Worm (Caenorhabditis elegans): ENCODE measurements around the gene K08F8.7.
A peak's percentile ranks its signal among the peaks of the same experiment; 100 is the strongest.

Gene K08F8.7

DNA sequence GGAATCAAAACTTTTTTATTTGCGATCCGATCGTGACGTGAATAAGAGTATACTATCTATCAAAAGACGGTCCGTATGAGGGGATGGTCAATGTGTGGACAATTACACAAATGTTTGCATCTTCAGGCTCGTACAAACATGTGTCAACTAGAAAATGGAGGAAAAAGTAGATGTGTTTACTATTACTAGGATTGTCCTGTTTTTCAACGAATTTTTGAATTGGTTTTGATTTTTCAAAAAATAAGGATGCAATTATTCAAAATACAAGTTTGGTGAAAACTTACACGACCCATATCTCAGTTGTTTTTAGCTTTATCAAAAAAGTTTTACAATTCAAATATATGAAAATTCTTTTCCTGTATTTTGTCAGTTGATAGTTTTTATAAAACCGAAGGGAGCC lies at the start of gene K08F8.7:
Gene K08F8.7 (minus strand): TSS at position 101 of the 400 bp plus-strand sequence.
- no peak for TF ChIP-seq med-1 (GFP tag; optimal IDR thresholded peaks at IDR 0.05; ENCODE audit: insufficient read depth)
- TF ChIP-seq klf-2 (GFP tag; conservative IDR thresholded peaks at IDR 0.05) = no peak
- no peak for TF ChIP-seq ztf-29 (GFP tag; IDR thresholded peaks at IDR 0.05)
- no peak for TF ChIP-seq flt-1 (GFP tag; IDR thresholded peaks at IDR 0.05)
- TF ChIP-seq cog-1 (tag; optimal IDR thresholded peaks at IDR 0.05) = no peak
- no peak for TF ChIP-seq ztf-23 (GFP tag; IDR thresholded peaks at IDR 0.05)
- no peak for TF ChIP-seq tab-1 (GFP tag; IDR thresholded peaks at IDR 0.05)
- TF ChIP-seq ref-1 (GFP tag; conservative IDR thresholded peaks at IDR 0.05) = no peak
- TF ChIP-seq T22C8.4 (GFP tag; IDR thresholded peaks at IDR 0.05) = no peak

DNA sequence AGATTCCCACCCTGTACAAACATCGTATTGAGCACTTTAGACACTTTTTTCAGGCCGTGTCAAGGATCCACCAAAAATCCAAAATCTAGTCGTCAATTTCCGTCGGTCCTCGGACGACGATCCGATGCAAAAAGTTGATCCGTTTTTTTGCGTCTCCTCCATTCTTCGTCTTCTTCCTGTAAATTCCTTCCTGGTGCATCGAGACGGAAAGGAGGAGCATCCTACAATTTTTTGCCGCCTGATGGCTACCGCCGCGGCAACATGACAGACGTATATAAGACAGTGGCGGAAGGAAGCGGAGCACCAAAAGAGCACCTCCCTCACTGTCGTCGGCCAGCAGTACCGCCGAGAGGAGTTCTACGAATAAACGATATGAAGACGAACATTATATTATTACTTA lies 45.7 kb upstream of the K08F8.7 start, which contains the start of gene appg-2:
Gene appg-2 (plus strand): TSS at position 301 of the 400 bp plus-strand sequence.
- TF ChIP-seq flt-1 (GFP tag; IDR thresholded peaks at IDR 0.05) (no peak), med-1 (GFP tag; optimal IDR thresholded peaks at IDR 0.05; ENCODE audit: insufficient read depth) (no peak), ref-1 (GFP tag; conservative IDR thresholded peaks at IDR 0.05) (no peak)

DNA sequence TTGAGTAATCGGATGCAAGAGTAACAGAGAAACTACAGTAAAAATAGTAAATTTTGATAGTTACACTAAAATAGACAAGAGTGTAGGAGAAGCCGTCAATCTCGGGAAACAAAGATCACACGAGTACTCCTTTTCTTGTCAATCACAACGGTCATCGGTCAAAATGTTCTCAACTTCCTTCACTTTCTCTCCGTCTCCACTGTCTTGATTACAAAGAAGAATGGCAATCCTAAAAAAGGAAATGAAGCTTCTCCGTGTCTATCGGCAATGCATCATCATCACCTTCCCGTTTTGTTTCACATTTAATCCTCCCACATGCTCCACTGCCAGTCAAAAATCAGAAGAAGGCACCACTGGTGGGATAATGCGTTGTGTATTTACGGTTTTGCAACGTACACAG lies 44.6 kb upstream of the K08F8.7 start:
- TF ChIP-seq med-1 (GFP tag; optimal IDR thresholded peaks at IDR 0.05; ENCODE audit: insufficient read depth) (no peak), ref-1 (GFP tag; conservative IDR thresholded peaks at IDR 0.05) (no peak), klf-2 (GFP tag; conservative IDR thresholded peaks at IDR 0.05) (no peak), flt-1 (GFP tag; IDR thresholded peaks at IDR 0.05) (no peak), cog-1 (tag; optimal IDR thresholded peaks at IDR 0.05) (no peak), ztf-23 (GFP tag; IDR thresholded peaks at IDR 0.05) (no peak), tab-1 (GFP tag; IDR thresholded peaks at IDR 0.05) (no peak), ztf-29 (GFP tag; IDR thresholded peaks at IDR 0.05) (no peak), T22C8.4 (GFP tag; IDR thresholded peaks at IDR 0.05) (no peak)

DNA sequence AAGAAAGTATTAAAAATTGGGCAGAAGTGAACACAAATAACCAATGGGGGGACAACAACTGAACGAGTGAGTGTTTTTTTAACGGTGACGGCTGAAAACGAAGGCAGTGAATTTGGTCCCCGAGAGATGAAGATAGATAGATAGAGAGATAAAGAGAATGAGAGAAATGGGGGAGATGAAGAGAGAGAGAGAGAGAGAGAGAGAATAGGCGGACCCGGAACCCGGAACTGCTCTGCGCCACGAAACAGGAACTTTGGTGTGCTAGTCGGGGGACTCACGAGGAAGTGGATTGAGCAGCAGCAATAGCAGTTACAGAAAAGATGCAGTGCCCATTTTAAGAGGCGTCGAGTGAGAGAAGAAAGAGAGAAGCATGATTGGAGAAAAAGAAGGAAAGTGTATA lies 41.2 kb upstream of the K08F8.7 start:
- no peak for TF ChIP-seq tab-1 (GFP tag; IDR thresholded peaks at IDR 0.05)
- TF ChIP-seq cog-1 (tag; optimal IDR thresholded peaks at IDR 0.05) = no peak
- no peak for TF ChIP-seq ztf-23 (GFP tag; IDR thresholded peaks at IDR 0.05)
- no peak for TF ChIP-seq ref-1 (GFP tag; conservative IDR thresholded peaks at IDR 0.05)
- TF ChIP-seq ztf-29 (GFP tag; IDR thresholded peaks at IDR 0.05) = no peak
- TF ChIP-seq med-1 (GFP tag; optimal IDR thresholded peaks at IDR 0.05; ENCODE audit: insufficient read depth) = no peak
- TF ChIP-seq T22C8.4 (GFP tag; IDR thresholded peaks at IDR 0.05) = no peak
- TF ChIP-seq flt-1 (GFP tag; IDR thresholded peaks at IDR 0.05) = no peak
- TF ChIP-seq klf-2 (GFP tag; conservative IDR thresholded peaks at IDR 0.05) = no peak

DNA sequence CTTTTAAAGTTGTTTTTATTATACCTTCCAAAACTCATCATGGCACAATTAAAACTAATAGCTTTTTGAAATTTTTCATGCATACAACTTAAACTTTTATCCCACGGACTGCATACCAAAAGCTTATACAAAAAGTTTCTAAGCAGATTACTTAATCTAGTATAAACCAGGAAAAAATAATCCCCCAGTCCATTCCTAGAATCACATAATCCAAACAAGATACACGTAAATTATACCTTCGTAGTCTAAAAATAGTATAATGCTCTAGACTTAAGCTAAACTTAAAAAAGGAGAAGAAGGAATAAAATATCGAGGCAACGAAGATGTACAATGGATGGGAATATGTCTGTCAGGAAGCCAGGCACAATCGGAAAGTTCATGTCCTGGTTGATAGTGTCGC lies 40.1 kb upstream of the K08F8.7 start:
- TF ChIP-seq ztf-23 (GFP tag; IDR thresholded peaks at IDR 0.05) = no peak
- no peak for TF ChIP-seq tab-1 (GFP tag; IDR thresholded peaks at IDR 0.05)
- TF ChIP-seq T22C8.4 (GFP tag; IDR thresholded peaks at IDR 0.05) = no peak
- TF ChIP-seq klf-2 (GFP tag; conservative IDR thresholded peaks at IDR 0.05) = no peak
- TF ChIP-seq cog-1 (tag; optimal IDR thresholded peaks at IDR 0.05) = no peak
- TF ChIP-seq med-1 (GFP tag; optimal IDR thresholded peaks at IDR 0.05; ENCODE audit: insufficient read depth) = no peak
- TF ChIP-seq ztf-29 (GFP tag; IDR thresholded peaks at IDR 0.05) = no peak
- no peak for TF ChIP-seq ref-1 (GFP tag; conservative IDR thresholded peaks at IDR 0.05)
- TF ChIP-seq flt-1 (GFP tag; IDR thresholded peaks at IDR 0.05) = no peak

DNA sequence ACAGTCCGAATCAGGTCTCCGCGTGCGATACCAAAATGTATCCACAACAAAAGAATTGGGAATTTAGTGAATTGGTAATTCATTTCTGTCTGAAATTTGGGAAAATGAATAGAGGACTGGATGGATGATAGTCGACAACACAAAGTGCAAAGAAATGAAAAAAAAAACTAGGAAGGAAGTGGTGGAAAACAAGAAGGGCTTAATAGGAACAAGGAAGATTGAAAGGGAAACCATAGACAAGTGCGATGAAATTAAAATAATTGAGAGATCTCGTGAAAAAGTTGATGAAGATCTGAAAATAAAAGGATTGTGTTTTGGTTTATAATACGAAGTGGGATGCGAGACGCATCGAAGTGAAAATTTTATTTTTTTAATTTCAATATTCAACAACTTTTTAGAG lies 38.9 kb upstream of the K08F8.7 start, which contains the start of gene F07H5.7:
Gene F07H5.7 (minus strand): TSS at position 101 of the 400 bp plus-strand sequence.
- TF ChIP-seq ref-1 (GFP tag; conservative IDR thresholded peaks at IDR 0.05) (no peak), med-1 (GFP tag; optimal IDR thresholded peaks at IDR 0.05; ENCODE audit: insufficient read depth) (no peak), flt-1 (GFP tag; IDR thresholded peaks at IDR 0.05) (no peak), tab-1 (GFP tag; IDR thresholded peaks at IDR 0.05) (no peak), T22C8.4 (GFP tag; IDR thresholded peaks at IDR 0.05) (no peak), klf-2 (GFP tag; conservative IDR thresholded peaks at IDR 0.05) (no peak), ztf-29 (GFP tag; IDR thresholded peaks at IDR 0.05) (no peak), cog-1 (tag; optimal IDR thresholded peaks at IDR 0.05) (no peak), ztf-23 (GFP tag; IDR thresholded peaks at IDR 0.05) (no peak)

DNA sequence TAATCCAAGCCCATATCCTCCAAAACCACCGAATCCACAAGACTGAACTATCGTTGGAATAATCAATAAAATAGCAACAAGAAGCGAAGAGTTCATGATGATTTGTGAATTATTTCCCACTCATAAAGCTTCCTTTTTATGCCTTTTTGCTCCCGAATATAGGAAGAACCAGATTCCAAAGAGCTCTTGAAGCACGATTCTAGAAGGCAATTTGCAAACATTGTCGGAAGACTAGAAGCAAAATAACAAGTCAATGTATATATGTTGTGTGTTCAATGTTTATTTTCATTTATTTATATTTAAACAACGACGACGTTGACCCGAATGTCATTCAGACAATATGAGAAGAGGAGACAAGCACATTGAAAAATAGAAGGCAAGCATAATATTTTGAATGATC lies 37.5 kb upstream of the K08F8.7 start, which contains the start of gene idpa-2:
Gene idpa-2 (minus strand): TSS at position 101 of the 400 bp plus-strand sequence.
- TF ChIP-seq tab-1 (GFP tag; IDR thresholded peaks at IDR 0.05) = no peak
- TF ChIP-seq klf-2 (GFP tag; conservative IDR thresholded peaks at IDR 0.05) = no peak
- TF ChIP-seq ztf-23 (GFP tag; IDR thresholded peaks at IDR 0.05) = no peak
- TF ChIP-seq flt-1 (GFP tag; IDR thresholded peaks at IDR 0.05) = no peak
- no peak for TF ChIP-seq cog-1 (tag; optimal IDR thresholded peaks at IDR 0.05)
- TF ChIP-seq T22C8.4 (GFP tag; IDR thresholded peaks at IDR 0.05) = no peak
- TF ChIP-seq ztf-29 (GFP tag; IDR thresholded peaks at IDR 0.05) = no peak
- TF ChIP-seq ref-1 (GFP tag; conservative IDR thresholded peaks at IDR 0.05) = no peak
- no peak for TF ChIP-seq med-1 (GFP tag; optimal IDR thresholded peaks at IDR 0.05; ENCODE audit: insufficient read depth)

DNA sequence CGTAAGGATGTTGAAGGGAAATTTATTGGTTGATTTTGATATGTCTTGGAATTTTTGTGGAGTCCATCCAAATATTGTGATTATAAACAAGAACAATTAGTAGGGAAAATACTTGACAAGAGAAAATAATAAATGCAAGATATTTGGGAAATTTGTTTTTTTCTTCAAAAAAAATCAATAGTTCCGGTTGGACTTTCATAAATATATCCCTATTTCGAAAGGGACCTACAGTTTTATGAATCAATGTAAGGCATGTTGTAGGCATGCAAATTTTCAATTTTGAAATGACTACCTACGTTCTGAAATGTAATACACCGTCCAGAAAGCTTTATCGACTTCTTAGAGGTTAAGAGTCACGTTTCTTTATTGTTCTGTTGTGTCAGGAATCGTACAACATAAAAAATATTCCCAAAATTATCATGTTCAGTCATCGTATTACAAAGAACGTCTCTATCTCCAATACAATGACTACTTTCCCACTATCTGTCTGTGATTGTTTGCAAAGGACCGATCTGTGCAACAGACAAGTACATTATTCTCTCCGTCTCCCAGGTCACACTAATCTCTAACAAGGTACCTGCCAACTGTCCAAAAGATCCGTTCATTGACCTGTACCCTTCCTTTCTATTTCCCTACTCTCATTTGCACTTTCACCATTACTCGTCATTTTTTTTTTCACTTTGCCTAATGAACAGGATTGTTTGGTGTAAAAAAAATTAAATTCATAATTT lies 34.8 kb upstream of the K08F8.7 start, which contains the start of gene F07H5.13:
Gene F07H5.13 (plus strand): TSS at position 730 of the 731 bp plus-strand sequence.
- TF ChIP-seq flt-1 (GFP tag; IDR thresholded peaks at IDR 0.05) (0 out of 2 replicates have a peak, but pooled peaks have one; percentile 56), T22C8.4 (GFP tag; IDR thresholded peaks at IDR 0.05) (no peak), ztf-23 (GFP tag; IDR thresholded peaks at IDR 0.05) (0 out of 2 replicates have a peak, but pooled peaks have one; percentile 41), klf-2 (GFP tag; conservative IDR thresholded peaks at IDR 0.05) (no peak), cog-1 (tag; optimal IDR thresholded peaks at IDR 0.05) (no peak)

DNA sequence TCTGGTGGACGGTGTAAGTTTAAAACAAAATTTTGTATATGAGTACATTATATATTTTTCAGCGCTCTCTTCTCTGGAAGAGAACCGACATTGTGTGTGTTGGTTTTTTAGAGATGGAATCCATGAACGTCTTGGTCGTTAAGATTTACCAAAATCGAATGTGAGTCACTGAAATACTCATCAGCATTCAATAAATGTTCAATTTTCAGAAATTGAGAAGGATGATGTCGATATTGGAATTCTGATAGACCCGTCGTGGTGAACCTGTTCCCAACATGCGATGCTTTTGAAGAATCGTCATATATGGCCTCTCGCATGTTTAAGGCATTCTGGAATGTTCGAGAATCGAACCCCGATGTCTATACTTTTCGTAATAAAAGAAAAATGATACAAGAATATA lies 33.6 kb upstream of the K08F8.7 start:
- no peak for TF ChIP-seq ztf-23 (GFP tag; IDR thresholded peaks at IDR 0.05)
- TF ChIP-seq cog-1 (tag; optimal IDR thresholded peaks at IDR 0.05) = no peak
- no peak for TF ChIP-seq med-1 (GFP tag; optimal IDR thresholded peaks at IDR 0.05; ENCODE audit: insufficient read depth)
- no peak for TF ChIP-seq ref-1 (GFP tag; conservative IDR thresholded peaks at IDR 0.05)
- no peak for TF ChIP-seq tab-1 (GFP tag; IDR thresholded peaks at IDR 0.05)
- TF ChIP-seq klf-2 (GFP tag; conservative IDR thresholded peaks at IDR 0.05) = no peak
- TF ChIP-seq T22C8.4 (GFP tag; IDR thresholded peaks at IDR 0.05) = no peak
- no peak for TF ChIP-seq ztf-29 (GFP tag; IDR thresholded peaks at IDR 0.05)
- TF ChIP-seq flt-1 (GFP tag; IDR thresholded peaks at IDR 0.05) = no peak
